Fruit fly (Drosophila melanogaster): Measurements from ENCODE around the gene CG15695.

- TF ChIP-seq psq (optimal IDR thresholded peaks at IDR 0.05) (no peak), CG8478 (optimal IDR thresholded peaks at IDR 0.05) (no peak)
These were observed 3.6 kb downstream of the CG15695 start for dm6 chr3R:20845493-20845892.

All from whole organism.